Worm (Caenorhabditis elegans) whole organism, young adult: ENCODE results near the gene ets-7.
A peak's percentile ranks its signal among the peaks of the same experiment; 100 is the strongest.

Experiments
- B0019.2 ChIP-seq: fragments of 200-800 bp; sonication (Bioruptor generic); conservative IDR thresholded peaks from 2 replicates; pipeline ENCODE4 v1.3.6; 2022; ENCODE audit warnings: missing genetic modification reagents, missing genetic modification characterization, missing compliant biosample characterization
- C06A6.2 ChIP-seq: fragments of 200-800 bp; sonication (Bioruptor generic); conservative IDR thresholded peaks from 2 replicates; pipeline ENCODE4 v1.3.6; 2022; ENCODE audit warnings: missing genetic modification characterization, missing compliant biosample characterization
- F10E7.11 ChIP-seq: sonication (generic microtip); optimal IDR thresholded peaks from 2 replicates; lab custom pipeline; 2017; ENCODE audit warnings: mild to moderate bottlenecking, missing genetic modification characterization, moderate library complexity, missing compliant biosample characterization
- F57A8.1 ChIP-seq: fragments of 200-800 bp; sonication (Bioruptor generic); optimal IDR thresholded peaks from 2 replicates; lab custom pipeline; 2018; ENCODE audit warnings: mild to moderate bottlenecking, missing genetic modification characterization, moderate library complexity, missing compliant biosample characterization
- F57C9.4 ChIP-seq: sonication (generic microtip); optimal IDR thresholded peaks from 2 replicates; lab custom pipeline; 2017; ENCODE audit warnings: mild to moderate bottlenecking, missing genetic modification characterization, missing compliant biosample characterization
- K11D2.4 ChIP-seq: fragments of 200-800 bp; sonication (Bioruptor generic); IDR thresholded peaks from 2 replicates; pipeline ENCODE4 v1.3.6; 2022; ENCODE audit warnings: missing genetic modification reagents, missing genetic modification characterization, missing compliant biosample characterization
- Y67H2A.10 ChIP-seq: fragments of 200-800 bp; sonication (Bioruptor generic); conservative IDR thresholded peaks from 2 replicates; pipeline ENCODE4 v1.3.6; 2022; ENCODE audit warnings: missing genetic modification reagents, missing genetic modification characterization, missing compliant biosample characterization
- Y79H2A.3 ChIP-seq: fragments of 200-800 bp; sonication (Bioruptor generic); conservative IDR thresholded peaks from 2 replicates; pipeline ENCODE4 v1.3.6; 2022; ENCODE audit warnings: missing genetic modification reagents, missing genetic modification characterization, missing compliant biosample characterization
- attf-3 ChIP-seq: fragments of 200-800 bp; sonication (Bioruptor generic); conservative IDR thresholded peaks from 2 replicates; pipeline ENCODE4 v1.3.6; 2022; ENCODE audit warnings: missing genetic modification reagents, missing genetic modification characterization, missing compliant biosample characterization
- ccch-3 ChIP-seq: fragments of 200-800 bp; sonication (Bioruptor generic); optimal IDR thresholded peaks from 2 replicates; lab custom pipeline; 2018; ENCODE audit warnings: mild to moderate bottlenecking, missing genetic modification characterization, missing compliant biosample characterization
- cebp-1 ChIP-seq, 2 experiments: fragments of 200-800 bp in 1 of 2; sonication (Bioruptor generic) in 1 of 2; sonication (generic microtip) in 1 of 2; IDR thresholded peaks in 1 of 2; optimal IDR thresholded peaks in 1 of 2; 2 replicates each; pipeline versions ENCODE4 v1.3.6 to Lab custom; 2017 to 2022; ENCODE audit warnings: missing compliant biosample characterization in 2 of 2, missing genetic modification characterization in 2 of 2, mild to moderate bottlenecking in 1 of 2, missing genetic modification reagents in 1 of 2, moderate library complexity in 1 of 2
- die-1 ChIP-seq: sonication (generic microtip); optimal IDR thresholded peaks from 2 replicates; lab custom pipeline; 2016; ENCODE audit warnings: missing genotype, mild to moderate bottlenecking, missing genetic modification characterization, missing compliant biosample characterization
- dox-1 ChIP-seq: fragments of 200-800 bp; sonication (Bioruptor generic); IDR thresholded peaks from 2 replicates; pipeline ENCODE4 v1.3.6; 2022; ENCODE audit warnings: missing genetic modification reagents, missing genetic modification characterization, missing compliant biosample characterization
- dpl-1 ChIP-seq: fragments of 150-350 bp; optimal IDR thresholded peaks from 2 replicates; lab custom pipeline; 2014; ENCODE audit warnings: missing biosample characterization, missing genetic modification reagents, missing genetic modification characterization
- efl-1 ChIP-seq: fragments of 150-350 bp; optimal IDR thresholded peaks from 2 replicates; lab custom pipeline; 2014; ENCODE audit warnings: missing biosample characterization, missing genetic modification reagents, missing genetic modification characterization
- ekl-4 ChIP-seq: fragments of 200-800 bp; sonication (Bioruptor generic); IDR thresholded peaks from 2 replicates; pipeline ENCODE4 v1.3.6; 2022; ENCODE audit warnings: missing genetic modification reagents, missing genetic modification characterization, missing compliant biosample characterization
- hrde-1 ChIP-seq: sonication (generic microtip); optimal IDR thresholded peaks from 2 replicates; lab custom pipeline; 2016; ENCODE audit warnings: missing genetic modification characterization, mild to moderate bottlenecking, missing compliant biosample characterization, moderate library complexity, missing genotype, missing genetic modification reagents, borderline replicate concordance
- let-526 ChIP-seq: fragments of 200-800 bp; sonication (Bioruptor generic); IDR thresholded peaks from 2 replicates; pipeline ENCODE4 v1.3.6; 2022; ENCODE audit warnings: missing genetic modification reagents, missing genetic modification characterization, missing compliant biosample characterization
- let-607 ChIP-seq, 2 experiments: fragments of 200-800 bp in 1 of 2; sonication (Bioruptor generic) in 1 of 2; sonication (generic microtip) in 1 of 2; optimal IDR thresholded peaks; 2 replicates each; lab custom pipeline; 2016 to 2018; ENCODE audit warnings: mild to moderate bottlenecking in 2 of 2, missing compliant biosample characterization in 2 of 2, missing genetic modification characterization in 2 of 2, moderate library complexity in 2 of 2, missing genotype in 1 of 2
- lin-40 ChIP-seq: sonication (generic microtip); optimal IDR thresholded peaks from 2 replicates; lab custom pipeline; 2016; ENCODE audit warnings: missing genetic modification characterization, mild to moderate bottlenecking, missing compliant biosample characterization, missing genotype, missing genetic modification reagents
- lir-1 ChIP-seq: fragments of 200-800 bp; sonication (Bioruptor generic); conservative IDR thresholded peaks from 2 replicates; pipeline ENCODE4 v1.3.6; 2022; ENCODE audit warnings: missing genetic modification reagents, missing genetic modification characterization, missing compliant biosample characterization
- lsl-1 ChIP-seq: fragments of 200-800 bp; sonication (Bioruptor generic); optimal IDR thresholded peaks from 2 replicates; lab custom pipeline; 2018; ENCODE audit warnings: mild to moderate bottlenecking, missing genetic modification characterization, moderate library complexity, missing compliant biosample characterization
- madf-6 ChIP-seq: fragments of 200-800 bp; sonication (Bioruptor generic); IDR thresholded peaks from 2 replicates; pipeline ENCODE4 v1.3.6; 2022; ENCODE audit warnings: missing genetic modification reagents, missing genetic modification characterization, missing compliant biosample characterization
- madf-8 ChIP-seq: fragments of 200-800 bp; sonication (Bioruptor generic); conservative IDR thresholded peaks from 2 replicates; pipeline ENCODE4 v1.3.6; 2022; ENCODE audit warnings: missing genetic modification reagents, missing genetic modification characterization, missing compliant biosample characterization
- nhr-179 ChIP-seq: sonication (generic microtip); optimal IDR thresholded peaks from 2 replicates; lab custom pipeline; 2016; ENCODE audit warnings: mild to moderate bottlenecking, missing genetic modification characterization, missing compliant biosample characterization
- nhr-80 ChIP-seq: sonication (generic microtip); optimal IDR thresholded peaks from 2 replicates; lab custom pipeline; 2016; ENCODE audit warnings: missing genetic modification characterization, missing compliant biosample characterization
- rec-8 ChIP-seq, 2 experiments: sonication (generic microtip); optimal IDR thresholded peaks; 2 replicates each; lab custom pipeline; 2016; ENCODE audit warnings: mild to moderate bottlenecking in 2 of 2, missing genetic modification characterization in 2 of 2, missing genetic modification reagents in 2 of 2, missing genotype in 2 of 2, missing biosample characterization in 1 of 2, missing compliant biosample characterization in 1 of 2, moderate library complexity in 1 of 2
- sea-2 ChIP-seq: fragments of 200-800 bp; sonication (Bioruptor generic); IDR thresholded peaks from 2 replicates; pipeline ENCODE4 v1.3.6; 2022; ENCODE audit warnings: missing genetic modification characterization, missing compliant biosample characterization
- snpc-1.1 ChIP-seq: sonication (generic microtip); optimal IDR thresholded peaks from 2 replicates; lab custom pipeline; 2017; ENCODE audit warnings: missing genetic modification characterization, mild to moderate bottlenecking, missing compliant biosample characterization, antibody characterized with exemption, moderate library complexity, missing genotype, missing genetic modification reagents; ENCODE audit not compliant: insufficient read depth
- tbp1 ChIP-seq: fragments of 200-800 bp; sonication (Bioruptor generic); optimal IDR thresholded peaks from 2 replicates; lab custom pipeline; 2018; ENCODE audit warnings: mild to moderate bottlenecking, missing genetic modification characterization, missing compliant biosample characterization
- tbx-9 ChIP-seq: sonication (generic microtip); optimal IDR thresholded peaks from 2 replicates; lab custom pipeline; 2016; ENCODE audit warnings: borderline replicate concordance, missing genetic modification characterization, inconsistent platforms, missing compliant biosample characterization
- tlf-1 ChIP-seq: fragments of 200-800 bp; sonication (Bioruptor generic); optimal IDR thresholded peaks from 2 replicates; lab custom pipeline; 2018; ENCODE audit warnings: mild to moderate bottlenecking, missing genetic modification characterization, missing compliant biosample characterization
- unc-62 ChIP-seq: fragments of 150-350 bp; optimal IDR thresholded peaks from 2 replicates; lab custom pipeline; 2014; ENCODE audit warnings: missing biosample characterization, missing genetic modification reagents, missing genetic modification characterization
- xnd-1 ChIP-seq: sonication (generic microtip); optimal IDR thresholded peaks from 2 replicates; lab custom pipeline; 2016; ENCODE audit warnings: missing genotype, missing genetic modification reagents, missing genetic modification characterization, missing compliant biosample characterization
- zim-3 ChIP-seq: sonication (generic microtip); optimal IDR thresholded peaks from 2 replicates; lab custom pipeline; 2017; ENCODE audit warnings: mild to moderate bottlenecking, missing genetic modification characterization, moderate library complexity, missing compliant biosample characterization
- ztf-26 ChIP-seq: sonication (generic microtip); optimal IDR thresholded peaks from 2 replicates; lab custom pipeline; 2017; ENCODE audit warnings: missing genetic modification characterization, missing compliant biosample characterization
- ztf-6 ChIP-seq: fragments of 200-800 bp; sonication (Bioruptor generic); IDR thresholded peaks from 2 replicates; pipeline ENCODE4 v1.3.6; 2022; ENCODE audit warnings: missing genetic modification reagents, missing genetic modification characterization, missing compliant biosample characterization

The ets-7 gene

DNA sequence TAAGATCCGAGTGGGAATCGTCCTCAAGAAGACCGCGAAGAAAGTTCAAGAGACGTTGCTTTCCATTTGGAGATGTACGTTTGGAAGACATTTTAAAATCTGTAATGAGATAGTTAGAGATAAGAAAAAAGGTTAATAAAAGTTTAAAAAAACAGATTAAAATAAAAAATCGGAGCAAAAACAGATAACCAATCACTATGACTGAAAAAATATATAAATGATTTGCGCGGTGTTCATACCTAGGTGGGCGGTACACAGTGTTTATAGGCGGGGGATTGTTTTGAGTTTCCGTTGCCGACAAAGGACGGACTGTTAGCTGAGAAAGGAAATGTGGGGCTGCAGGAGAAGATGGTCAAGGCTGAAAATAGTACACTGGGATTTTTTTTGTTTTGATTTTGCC is at the start of gene ets-7:
Gene ets-7, minus strand, starts transcription at position 101 of the 400 bp plus-strand sequence.
- TF ChIP-seq ekl-4 (no peak), Y79H2A.3 (no peak), C06A6.2 (GFP tag; lab: Robert Waterston, UW) (no peak), zim-3 (tag; lab: Kevin White, UChicago) (no peak), hrde-1 (tag; lab: Kevin White, UChicago) (no peak), lin-40 (tag; lab: Kevin White, UChicago) (no peak), F57C9.4 (tag; lab: Kevin White, UChicago) (no peak)

DNA sequence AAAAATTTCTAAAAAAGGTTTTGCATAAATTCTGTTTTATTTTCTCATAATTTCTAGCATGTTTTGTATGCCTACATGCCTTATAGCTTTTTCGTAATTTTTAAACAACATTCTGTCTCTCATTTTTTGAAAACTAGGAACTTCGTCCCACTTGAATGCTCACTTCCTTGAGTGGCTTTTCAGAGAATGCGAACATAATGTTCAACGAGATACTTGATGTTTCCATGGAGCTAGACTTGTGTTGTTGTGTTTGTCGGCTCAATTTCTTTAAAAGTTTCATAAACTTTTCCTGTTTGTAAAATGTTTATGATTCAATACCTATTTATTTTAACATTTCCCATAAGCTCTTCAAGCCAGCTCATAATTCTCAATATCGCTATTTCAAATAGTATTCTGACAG is 46.3 kb upstream of the ets-7 start, which contains the start of gene clec-213:
Gene clec-213, plus strand, starts transcription at position 301 of the 400 bp plus-strand sequence.
- TF ChIP-seq F57C9.4 (tag; lab: Kevin White, UChicago) (no peak), nhr-179 (tag; lab: Kevin White, UChicago) (no peak), cebp-1 (GFP tag; IDR thresholded peaks at IDR 0.05; lab: Robert Waterston, UW) (no peak), cebp-1 (tag; optimal IDR thresholded peaks at IDR 0.05; lab: Kevin White, UChicago) (no peak), tlf-1 (GFP tag; lab: Kevin White, UChicago) (no peak), B0019.2 (no peak), let-526 (GFP tag; lab: Robert Waterston, UW) (no peak), ztf-6 (GFP tag; lab: Robert Waterston, UW) (no peak), die-1 (tag; lab: Kevin White, UChicago) (no peak), Y67H2A.10 (GFP tag; lab: Robert Waterston, UW) (no peak), zim-3 (tag; lab: Kevin White, UChicago) (no peak), xnd-1 (no peak), Y79H2A.3 (no peak), C06A6.2 (GFP tag; lab: Robert Waterston, UW) (no peak), ccch-3 (no peak), lsl-1 (no peak)

DNA sequence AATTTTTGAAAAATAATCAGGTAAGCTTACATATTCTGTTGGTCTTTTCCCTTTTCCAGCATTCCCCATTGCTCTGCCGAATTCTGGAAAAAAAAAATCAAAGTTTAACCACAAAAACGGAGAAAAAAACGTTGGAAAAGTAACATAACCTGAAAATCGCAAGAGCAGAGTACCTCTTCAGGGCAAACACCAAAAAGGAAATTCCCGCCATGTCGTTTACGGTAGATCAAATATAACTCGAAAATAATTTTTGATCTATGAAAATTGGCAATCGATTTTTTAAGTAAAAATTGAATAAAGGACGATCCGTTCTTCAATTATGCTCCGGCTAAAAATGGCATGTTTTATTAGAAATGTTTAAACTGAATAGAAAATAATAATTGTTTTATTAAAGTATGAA is 44.8 kb upstream of the ets-7 start, which contains the start of gene C50E3.11:
Gene C50E3.11, minus strand, starts transcription at position 83 of the 400 bp plus-strand sequence.
- TF ChIP-seq madf-8 (GFP tag; lab: Robert Waterston, UW) = peak; percentile 26; the same call in 1 of the 2 replicates
- TF ChIP-seq efl-1 (GFP tag; lab: Kevin White, UChicago) = peak; percentile 86
- TF ChIP-seq B0019.2 = no peak
- no peak for TF ChIP-seq F57A8.1 (GFP tag; lab: Kevin White, UChicago)
- TF ChIP-seq let-607 (tag; optimal IDR thresholded peaks at IDR 0.05; lab: Kevin White, UChicago) = no peak
- TF ChIP-seq nhr-179 (tag; lab: Kevin White, UChicago) = no peak
- TF ChIP-seq dpl-1 (GFP tag; lab: Kevin White, UChicago) = peak; percentile 28
- peak; percentile 84 for TF ChIP-seq madf-6 (GFP tag; lab: Robert Waterston, UW)
- TF ChIP-seq sea-2 (GFP tag; lab: Robert Waterston, UW) = no peak
- no peak for TF ChIP-seq K11D2.4 (GFP tag; lab: Robert Waterston, UW)
- no peak for TF ChIP-seq tbx-9
- TF ChIP-seq ztf-6 (GFP tag; lab: Robert Waterston, UW) = no peak

DNA sequence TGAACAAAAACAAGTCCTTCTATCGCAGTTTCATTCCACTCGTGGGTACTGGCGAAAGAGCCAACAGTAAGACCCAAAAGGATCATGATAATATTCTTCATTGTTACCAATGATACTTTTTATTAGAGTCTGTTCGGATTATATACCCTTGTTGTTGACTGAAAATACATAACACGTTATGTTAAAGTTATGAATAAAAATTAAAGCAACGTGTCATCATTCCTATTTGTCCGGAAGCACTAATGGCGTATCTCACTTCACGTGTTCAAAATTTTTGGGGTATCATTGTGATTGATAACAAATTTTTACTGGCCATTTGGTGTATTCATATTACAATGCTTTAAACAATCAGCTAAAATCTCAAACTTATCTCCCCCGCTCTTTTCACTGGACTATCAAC is 42.9 kb upstream of the ets-7 start, which contains the start of gene scl-26:
Gene scl-26, minus strand, starts transcription at position 101 of the 400 bp plus-strand sequence.
- TF ChIP-seq unc-62 (GFP tag; lab: Kevin White, UChicago) (no peak), K11D2.4 (GFP tag; lab: Robert Waterston, UW) (no peak), dox-1 (GFP tag; lab: Robert Waterston, UW) (no peak), ztf-26 (tag; lab: Kevin White, UChicago) (no peak), snpc-1.1 (no peak), Y67H2A.10 (GFP tag; lab: Robert Waterston, UW) (no peak), tbp1 (GFP tag; lab: Kevin White, UChicago) (no peak), F10E7.11 (no peak), attf-3 (no peak), nhr-80 (tag; lab: Kevin White, UChicago) (no peak), lir-1 (GFP tag; lab: Robert Waterston, UW) (no peak), let-526 (GFP tag; lab: Robert Waterston, UW) (no peak), rec-8 (tag; optimal IDR thresholded peaks at IDR 0.05; lab: Kevin White, UChicago) (no peak)
